Fruit fly (Drosophila melanogaster): ENCODE data around the gene Polr3I.
A peak's percentile ranks its signal among the peaks of the same experiment; 100 is the strongest.

- TF ChIP-seq CG33017 (tag; optimal IDR thresholded peaks at IDR 0.05) = no peak
- TF ChIP-seq Mnt (GFP tag; optimal IDR thresholded peaks at IDR 0.05) = no peak
- TF ChIP-seq toe (GFP tag; optimal IDR thresholded peaks at IDR 0.05) = no peak
- no peak for TF ChIP-seq cic (GFP tag; optimal IDR thresholded peaks at IDR 0.05)
- no peak for TF ChIP-seq ovo (GFP tag; optimal IDR thresholded peaks at IDR 0.05)
- no peak for TF ChIP-seq CG5204 (GFP tag; optimal IDR thresholded peaks at IDR 0.05)
- peak; percentile 7 for TF ChIP-seq CG7101 (tag; optimal IDR thresholded peaks at IDR 0.05)
- no peak for TF ChIP-seq CG1620 (GFP tag; optimal IDR thresholded peaks at IDR 0.05)
Observed at dm6 chrX:16924069-16924721, 39.8 kb downstream of the Polr3I start.
